Worm (Caenorhabditis elegans) whole organism, L1 larva: Measurements from ENCODE around the gene enu-3.2.
"Not testable (repeated sequence)": the region's sequence is repeated elsewhere in the genome, so short reads cannot be mapped to it uniquely, and the experiment has no call there.

Source experiments
- alr-1 ChIP-seq: fragments of 200-800 bp; sonication (Bioruptor generic); optimal IDR thresholded peaks from 2 replicates; lab custom pipeline; 2018; ENCODE audit warnings: borderline replicate concordance, mild to moderate bottlenecking, missing genetic modification characterization, missing compliant biosample characterization
- ama-1 ChIP-seq: fragments of 150-350 bp; optimal IDR thresholded peaks from 2 replicates; lab custom pipeline; 2014
- ceh-82 ChIP-seq, 3 experiments: fragments of 150-350 bp in 1 of 3; sonication (generic microtip) in 2 of 3; optimal IDR thresholded peaks; 2 replicates each; lab custom pipeline; 2014 to 2017; ENCODE audit warnings: missing biosample characterization in 3 of 3, missing genetic modification characterization in 3 of 3
- elt-2 ChIP-seq: sonication (generic microtip); optimal IDR thresholded peaks from 2 replicates; lab custom pipeline; 2016; ENCODE audit warnings: missing genetic modification characterization, mild to moderate bottlenecking, inconsistent platforms, missing compliant biosample characterization, missing genetic modification reagents
- grh-1 ChIP-seq: fragments of 200-800 bp; sonication (Bioruptor generic); IDR thresholded peaks from 2 replicates; pipeline ENCODE4 v1.3.6; 2022; ENCODE audit warnings: missing genetic modification reagents, missing genetic modification characterization, missing compliant biosample characterization
- lin-13 ChIP-seq: fragments of 150-350 bp; optimal IDR thresholded peaks from 2 replicates; lab custom pipeline; 2014; ENCODE audit warnings: missing biosample characterization, missing genetic modification reagents, missing genetic modification characterization
- lin-35 ChIP-seq, 2 experiments: fragments of 150-350 bp; optimal IDR thresholded peaks; 2 replicates each; lab custom pipeline; 2014; ENCODE audit warnings: missing biosample characterization in 2 of 2, missing genetic modification characterization in 2 of 2, missing genetic modification reagents in 2 of 2
- nhr-11 ChIP-seq: fragments of 150-350 bp; optimal IDR thresholded peaks from 2 replicates; lab custom pipeline; 2014; ENCODE audit warnings: missing biosample characterization, missing genetic modification characterization
- nhr-237 ChIP-seq: fragments of 150-350 bp; optimal IDR thresholded peaks from 2 replicates; lab custom pipeline; 2014; ENCODE audit warnings: missing biosample characterization, missing genetic modification characterization
- nhr-90 ChIP-seq: sonication (generic microtip); optimal IDR thresholded peaks from 2 replicates; lab custom pipeline; 2016; ENCODE audit warnings: mild to moderate bottlenecking, missing genetic modification characterization, missing compliant biosample characterization; ENCODE audit not compliant: poor library complexity
- skn-1 ChIP-seq: fragments of 150-350 bp; optimal IDR thresholded peaks from 2 replicates; lab custom pipeline; 2014; ENCODE audit warnings: missing biosample characterization, missing genetic modification characterization
- sup-37 ChIP-seq: fragments of 200-800 bp; sonication (Bioruptor generic); optimal IDR thresholded peaks from 2 replicates; lab custom pipeline; 2018; ENCODE audit warnings: mild to moderate bottlenecking, missing genetic modification characterization, missing compliant biosample characterization
- swsn-7 ChIP-seq: sonication (generic microtip); optimal IDR thresholded peaks from 2 replicates; lab custom pipeline; 2016; ENCODE audit warnings: missing genetic modification characterization, missing compliant biosample characterization
- ztf-11 ChIP-seq, 2 experiments: sonication (generic microtip); optimal IDR thresholded peaks; 2 replicates each; lab custom pipeline; 2016 to 2017; ENCODE audit warnings: missing genetic modification characterization in 2 of 2, missing biosample characterization in 1 of 2, missing compliant biosample characterization in 1 of 2

DNA sequence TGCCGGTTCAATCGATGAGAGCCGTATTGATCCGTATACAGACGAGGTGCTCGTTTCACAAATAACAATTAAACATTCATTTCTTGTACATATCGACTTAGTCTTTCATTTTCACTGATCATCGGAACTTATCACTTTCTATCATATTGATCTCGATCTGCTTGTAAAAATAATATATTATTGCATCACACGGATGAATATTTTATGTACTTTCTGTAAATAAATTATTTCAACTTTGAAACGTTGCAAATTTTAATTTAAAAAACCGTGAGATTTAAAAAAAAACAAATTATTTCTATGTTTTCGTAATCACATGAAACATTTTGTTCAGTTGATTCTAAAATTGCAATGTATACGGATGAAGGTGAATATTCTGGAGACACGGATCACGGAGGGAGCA is 42.4 kb downstream of the enu-3.2 start, which contains the start of gene twk-6:
- not testable (repeated sequence) for TF ChIP-seq lin-13; nhr-90 (tag; lab: Kevin White, UChicago); sup-37 (GFP tag; lab: Kevin White, UChicago); ceh-82 (tag; optimal IDR thresholded peaks at IDR 0.05; lab: Kevin White, UChicago); nhr-237 (tag; lab: Kevin White, UChicago); elt-2 (tag; lab: Kevin White, UChicago); skn-1 (tag; lab: Kevin White, UChicago); swsn-7; lin-35 (GFP tag; optimal IDR thresholded peaks at IDR 0.05; lab: Kevin White, UChicago); ama-1 (lab: Kevin White, UChicago); nhr-11 (tag; lab: Kevin White, UChicago); alr-1 (tag; lab: Kevin White, UChicago); grh-1 (GFP tag; lab: Robert Waterston, UW); ztf-11 (tag; optimal IDR thresholded peaks at IDR 0.05; lab: Kevin White, UChicago)
